Fruit fly (Drosophila melanogaster): Measurements from ENCODE around the gene Grl62b.

Gene Grl62b

DNA sequence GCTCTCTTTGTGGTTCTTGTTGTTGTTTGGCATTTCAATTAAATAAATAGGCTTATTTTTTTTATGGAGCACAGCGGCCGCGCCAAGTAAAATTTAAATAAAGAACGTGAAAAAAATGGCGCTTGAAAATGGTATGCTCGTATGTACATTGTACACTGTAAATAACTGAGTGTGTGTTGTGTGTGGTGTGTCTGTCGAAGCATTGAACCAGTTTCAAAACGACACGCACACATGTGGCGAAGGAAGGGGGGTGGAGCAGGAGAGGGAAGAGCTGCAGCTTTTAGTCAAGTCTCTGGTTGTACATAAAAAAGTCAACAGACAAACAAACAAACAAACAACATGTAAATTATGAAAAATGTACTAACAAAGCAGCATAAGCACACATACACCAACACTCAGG, 18.5 kb downstream of the Grl62b start:
- TF ChIP-seq CG2678 (tag; optimal IDR thresholded peaks at IDR 0.05) (peak; percentile 50), CG3726 (GFP tag; IDR thresholded peaks at IDR 0.05) (no peak), bab2 (GFP tag; optimal IDR thresholded peaks at IDR 0.05) (no peak), cas (GFP tag; IDR thresholded peaks at IDR 0.05) (no peak), CG4328 (GFP tag; optimal IDR thresholded peaks at IDR 0.05) (peak; percentile 17), pnt (GFP tag; optimal IDR thresholded peaks at IDR 0.05) (no peak), CG33557 (GFP tag; optimal IDR thresholded peaks at IDR 0.05) (no peak), CG12219 (GFP tag; optimal IDR thresholded peaks at IDR 0.05) (peak; percentile 15), Trl (optimal IDR thresholded peaks at IDR 0.05) (no peak), Trl (GFP tag; optimal IDR thresholded peaks at IDR 0.05) (peak; percentile 1), Hmr (GFP tag; optimal IDR thresholded peaks at IDR 0.05) (peak; percentile 21), sqz (GFP tag; optimal IDR thresholded peaks at IDR 0.05) (no peak), kni (GFP tag; optimal IDR thresholded peaks at IDR 0.05) (no peak), CG11247 (GFP tag; IDR thresholded peaks at IDR 0.05) (0 out of 2 replicates have a peak, but pooled peaks have one; percentile 33), CG17829 (tag; optimal IDR thresholded peaks at IDR 0.05) (no peak), CG17359 (tag; optimal IDR thresholded peaks at IDR 0.05) (peak; percentile 39), CG10543 (GFP tag; optimal IDR thresholded peaks at IDR 0.05) (peak; percentile 2), CG2129 (GFP tag; IDR thresholded peaks at IDR 0.05; ENCODE audit: partially characterized antibody) (no peak), bcd (GFP tag; optimal IDR thresholded peaks at IDR 0.05) (peak; percentile 30), Blimp-1 (GFP tag; optimal IDR thresholded peaks at IDR 0.05) (peak; percentile 37), Awh (GFP tag; IDR thresholded peaks at IDR 0.05) (peak; percentile 37; the same call in 1 of the 2 replicates), CG17385 (GFP tag; optimal IDR thresholded peaks at IDR 0.05) (peak; percentile 17), Mad (GFP tag; optimal IDR thresholded peaks at IDR 0.05) (no peak), Kr (GFP tag; optimal IDR thresholded peaks at IDR 0.05) (no peak), CG15601 (tag; optimal IDR thresholded peaks at IDR 0.05) (no peak), nau (GFP tag; optimal IDR thresholded peaks at IDR 0.05) (peak; percentile 16), Sox102F (GFP tag; optimal IDR thresholded peaks at IDR 0.05) (peak; percentile 27), Xbp1 (GFP tag; optimal IDR thresholded peaks at IDR 0.05) (no peak), sd (tag; optimal IDR thresholded peaks at IDR 0.05) (peak; percentile 1), gsb (GFP tag; IDR thresholded peaks at IDR 0.05) (no peak), Hr3 (GFP tag; optimal IDR thresholded peaks at IDR 0.05) (no peak), CG11504 (tag; optimal IDR thresholded peaks at IDR 0.05) (peak; percentile 28), ATbp (GFP tag; optimal IDR thresholded peaks at IDR 0.05) (peak; percentile 61), MTF-1 (GFP tag; optimal IDR thresholded peaks at IDR 0.05; ENCODE audit: borderline replicate concordance) (no peak), CG11456 (GFP tag; IDR thresholded peaks at IDR 0.05) (no peak), Abd-B (GFP tag; optimal IDR thresholded peaks at IDR 0.05) (no peak), CG15696 (tag; optimal IDR thresholded peaks at IDR 0.05) (no peak), CG18619 (GFP tag; optimal IDR thresholded peaks at IDR 0.05) (peak; percentile 11), CG16779 (GFP tag; IDR thresholded peaks at IDR 0.05) (no peak), Sox100B (GFP tag; optimal IDR thresholded peaks at IDR 0.05) (peak; percentile 32), dmrt99B (tag; optimal IDR thresholded peaks at IDR 0.05) (peak; percentile 40), seq (GFP tag; IDR thresholded peaks at IDR 0.05) (0 out of 2 replicates have a peak, but pooled peaks have one; percentile 7), gce (GFP tag; IDR thresholded peaks at IDR 0.05) (0 out of 3 replicates have a peak, but pooled peaks have one; percentile 35), dati (GFP tag; IDR thresholded peaks at IDR 0.05) (no peak), caup (GFP tag; optimal IDR thresholded peaks at IDR 0.05; ENCODE audit: severe bottlenecking) (peak; percentile 24), kay (GFP tag; optimal IDR thresholded peaks at IDR 0.05) (no peak), wek (GFP tag; optimal IDR thresholded peaks at IDR 0.05) (peak; percentile 6), CG8290 (GFP tag; optimal IDR thresholded peaks at IDR 0.05) (no peak), CG8290 (tag; optimal IDR thresholded peaks at IDR 0.05) (peak in 1 of 2 experiments; percentile 43), HHEX (GFP tag; optimal IDR thresholded peaks at IDR 0.05) (peak; percentile 18)

All from whole organism, embryonic.